Fruit fly (Drosophila melanogaster) whole organism, pupa: ENCODE results near the gene dyw.

ENCODE experiments used
- CG12605 ChIP-seq: fragments of 200-800 bp; sonication (Bioruptor generic); IDR thresholded peaks from 2 replicates; pipeline ENCODE4 v1.3.6; 2022; ENCODE audit warnings: missing biosample characterization, missing genetic modification characterization
- CG15710 ChIP-seq: fragments of 200-800 bp; sonication (Bioruptor generic); optimal IDR thresholded peaks from 2 replicates; lab custom pipeline; 2018; ENCODE audit warnings: missing biosample characterization, mild to moderate bottlenecking, missing genetic modification characterization, moderate library complexity
- CG8159 ChIP-seq: fragments of 200-800 bp; sonication (Bioruptor generic); optimal IDR thresholded peaks from 3 replicates; lab custom pipeline; 2018; ENCODE audit warnings: missing biosample characterization, mild to moderate bottlenecking, missing genetic modification characterization, moderate library complexity
- D1 ChIP-seq: fragments of 200-800 bp; sonication (Bioruptor generic); optimal IDR thresholded peaks from 2 replicates; lab custom pipeline; 2018; ENCODE audit warnings: missing biosample characterization, mild to moderate bottlenecking, missing genetic modification characterization, moderate library complexity
- rn ChIP-seq: fragments of 200-800 bp; sonication (Bioruptor generic); IDR thresholded peaks from 2 replicates; pipeline ENCODE4 v1.3.6; 2022; ENCODE audit warnings: missing biosample characterization, missing genetic modification characterization

DNA sequence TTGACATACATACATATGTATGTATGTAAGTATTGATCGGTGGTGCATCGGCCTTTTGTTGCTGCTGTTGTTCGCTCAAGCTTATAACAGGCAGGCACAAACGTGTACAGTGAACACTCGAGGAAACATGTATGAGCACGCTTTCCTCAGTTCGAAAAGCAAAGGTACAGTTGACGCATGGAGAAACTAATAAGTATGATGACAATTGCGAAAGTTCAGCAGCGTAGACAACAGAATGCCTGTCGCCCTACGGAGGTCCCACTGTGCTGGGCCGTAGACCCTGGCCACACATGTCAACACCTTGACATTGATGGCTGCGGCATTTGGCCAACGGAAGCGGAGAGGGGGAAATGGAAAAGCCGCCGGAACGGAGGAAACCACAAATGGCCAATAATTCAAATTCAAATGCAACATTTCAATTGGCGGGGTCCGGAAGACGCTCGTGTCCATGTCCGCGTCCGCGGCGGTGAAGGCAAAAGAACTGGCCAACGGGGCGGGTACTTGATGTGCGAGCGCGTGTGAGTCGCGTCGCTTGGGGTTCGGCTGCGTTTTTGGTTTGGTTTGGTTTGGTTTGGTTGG is 14.6 kb upstream of the dyw start, which contains the start of gene CG2681:
- TF ChIP-seq CG8159 (tag; lab: Kevin White, UChicago) (no peak), D1 (tag; lab: Kevin White, UChicago) (no peak), CG12605 (GFP tag; lab: Robert Waterston, UW) (0 out of 2 replicates have a peak, but pooled peaks have one; percentile 34), CG15710 (tag; lab: Kevin White, UChicago) (no peak), rn (GFP tag; lab: Robert Waterston, UW) (no peak)
